Worm (Caenorhabditis elegans) whole organism, L4/young adult: ENCODE results near the gene F44F4.10.

Source experiments
- W03F9.2 ChIP-seq: fragments of 150-350 bp; optimal IDR thresholded peaks from 2 replicates; lab custom pipeline; 2014; ENCODE audit warnings: missing biosample characterization, missing genetic modification characterization
- dao-5 ChIP-seq: sonication (generic microtip); optimal IDR thresholded peaks from 2 replicates; lab custom pipeline; 2016; ENCODE audit warnings: missing genotype, missing genetic modification characterization, moderate library complexity, missing compliant biosample characterization
- him-1 ChIP-seq: sonication (generic microtip); optimal IDR thresholded peaks from 2 replicates; lab custom pipeline; 2016; ENCODE audit warnings: missing genotype, missing genetic modification reagents, missing genetic modification characterization, missing compliant biosample characterization

DNA sequence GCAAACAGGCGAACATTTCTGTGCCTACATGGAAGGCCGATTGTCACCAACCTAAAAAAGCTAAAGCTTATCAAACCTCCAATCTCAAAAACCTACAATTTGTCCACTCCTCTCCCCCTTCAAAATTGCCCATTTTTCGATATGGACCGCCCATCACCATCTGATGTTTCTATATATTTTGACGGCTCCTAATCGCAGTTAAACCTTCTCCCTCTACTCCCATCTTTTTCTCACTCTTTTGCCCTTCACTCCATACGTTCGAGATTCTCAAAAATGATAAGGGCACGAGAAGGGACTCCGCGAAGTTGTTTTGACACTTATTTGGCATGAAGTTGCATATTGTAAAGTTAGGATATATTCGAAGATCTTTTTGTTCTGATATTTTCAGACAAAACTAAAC lies 42.1 kb upstream of the F44F4.10 start:
- TF ChIP-seq dao-5 (no peak), him-1 (no peak), W03F9.2 (tag; lab: Kevin White, UChicago) (no peak)
